Worm (Caenorhabditis elegans) whole organism, L1 larva: ENCODE data around the gene srz-31.

Experiments used
- C16A3.4 ChIP-seq: fragments of 150-350 bp; optimal IDR thresholded peaks from 2 replicates; lab custom pipeline; 2014; ENCODE audit warnings: missing biosample characterization, missing genetic modification characterization
- Y116A8C.19 ChIP-seq: sonication (generic microtip); optimal IDR thresholded peaks from 2 replicates; lab custom pipeline; 2016; ENCODE audit warnings: missing compliant biosample characterization, missing genetic modification characterization, borderline replicate concordance
- alr-1 ChIP-seq: fragments of 200-800 bp; sonication (Bioruptor generic); optimal IDR thresholded peaks from 2 replicates; lab custom pipeline; 2018; ENCODE audit warnings: borderline replicate concordance, mild to moderate bottlenecking, missing genetic modification characterization, missing compliant biosample characterization
- blmp-1 ChIP-seq: fragments of 150-350 bp; optimal IDR thresholded peaks from 2 replicates; lab custom pipeline; 2014; ENCODE audit warnings: missing biosample characterization, missing genetic modification characterization
- ceh-8 ChIP-seq: fragments of 200-800 bp; sonication (Bioruptor generic); optimal IDR thresholded peaks from 2 replicates; lab custom pipeline; 2018; ENCODE audit warnings: mild to moderate bottlenecking, missing genetic modification characterization, moderate library complexity, missing compliant biosample characterization
- ceh-82 ChIP-seq, 3 experiments: fragments of 150-350 bp in 1 of 3; sonication (generic microtip) in 2 of 3; optimal IDR thresholded peaks; 2 replicates each; lab custom pipeline; 2014 to 2017; ENCODE audit warnings: missing biosample characterization in 3 of 3, missing genetic modification characterization in 3 of 3
- efl-1 ChIP-seq, 4 experiments: fragments of 150-350 bp; optimal IDR thresholded peaks in 3 of 4; peaks in 1 of 4; 1 replicate in 1 of 4; 2 replicates in 3 of 4; lab custom pipeline; 2014; ENCODE audit warnings: missing biosample characterization in 2 of 4, missing genetic modification characterization in 2 of 4, missing genetic modification reagents in 2 of 4
- efl-3 ChIP-seq: fragments of 200-800 bp; sonication (Bioruptor generic); optimal IDR thresholded peaks from 2 replicates; lab custom pipeline; 2018; ENCODE audit warnings: mild to moderate bottlenecking, missing genetic modification characterization, missing compliant biosample characterization
- egl-13 ChIP-seq: sonication (generic microtip); optimal IDR thresholded peaks from 2 replicates; lab custom pipeline; 2016; ENCODE audit warnings: missing genotype, missing genetic modification reagents, missing genetic modification characterization, missing compliant biosample characterization
- fkh-10 ChIP-seq: sonication (generic microtip); optimal IDR thresholded peaks from 2 replicates; lab custom pipeline; 2017; ENCODE audit warnings: missing biosample characterization, missing genetic modification reagents, missing genetic modification characterization
- fkh-4 ChIP-seq: sonication (generic microtip); optimal IDR thresholded peaks from 2 replicates; lab custom pipeline; 2016; ENCODE audit warnings: missing compliant biosample characterization, missing genetic modification characterization, borderline replicate concordance
- fkh-8 ChIP-seq: sonication (generic microtip); optimal IDR thresholded peaks from 2 replicates; lab custom pipeline; 2016; ENCODE audit warnings: mild to moderate bottlenecking, missing genetic modification characterization, missing compliant biosample characterization
- hlh-17 ChIP-seq: fragments of 200-800 bp; sonication (Bioruptor generic); optimal IDR thresholded peaks from 2 replicates; lab custom pipeline; 2018; ENCODE audit warnings: missing genetic modification characterization, mild to moderate bottlenecking, missing compliant biosample characterization, moderate library complexity, borderline replicate concordance
- hpl-2 ChIP-seq: fragments of 150-350 bp; optimal IDR thresholded peaks from 2 replicates; lab custom pipeline; 2014; ENCODE audit warnings: missing biosample characterization, missing genetic modification reagents, missing genetic modification characterization
- jun-1 ChIP-seq: fragments of 150-350 bp; optimal IDR thresholded peaks from 2 replicates; lab custom pipeline; 2014; ENCODE audit warnings: missing biosample characterization, missing genetic modification reagents, missing genetic modification characterization
- lsy-2 ChIP-seq, 2 experiments: fragments of 150-350 bp; optimal IDR thresholded peaks; 2 replicates each; lab custom pipeline; 2014; ENCODE audit warnings: missing biosample characterization in 2 of 2, missing genetic modification characterization in 2 of 2
- mdl-1 ChIP-seq, 2 experiments: fragments of 150-350 bp; optimal IDR thresholded peaks; 2 replicates each; lab custom pipeline; 2014 to 2017; ENCODE audit warnings: missing biosample characterization in 2 of 2, missing genetic modification characterization in 2 of 2, inconsistent platforms in 1 of 2
- mep-1 ChIP-seq: fragments of 150-350 bp; optimal IDR thresholded peaks from 2 replicates; lab custom pipeline; 2014; ENCODE audit warnings: missing biosample characterization, missing genetic modification characterization
- nhr-11 ChIP-seq: fragments of 150-350 bp; optimal IDR thresholded peaks from 2 replicates; lab custom pipeline; 2014; ENCODE audit warnings: missing biosample characterization, missing genetic modification characterization
- nhr-19 ChIP-seq: fragments of 200-800 bp; sonication (Bioruptor generic); conservative IDR thresholded peaks from 2 replicates; pipeline ENCODE4 v1.3.6; 2022; ENCODE audit warnings: missing genetic modification characterization, missing compliant biosample characterization
- nhr-28 ChIP-seq: fragments of 150-350 bp; optimal IDR thresholded peaks from 2 replicates; lab custom pipeline; 2014; ENCODE audit warnings: missing biosample characterization, missing genetic modification characterization
- nhr-76 ChIP-seq: sonication (generic microtip); optimal IDR thresholded peaks from 2 replicates; lab custom pipeline; 2017; ENCODE audit warnings: missing biosample characterization, missing genetic modification characterization
- pag-3 ChIP-seq: sonication (generic microtip); optimal IDR thresholded peaks from 2 replicates; lab custom pipeline; 2017; ENCODE audit warnings: missing genetic modification characterization, mild to moderate bottlenecking, missing compliant biosample characterization, antibody characterized with exemption, borderline replicate concordance; ENCODE audit not compliant: insufficient read depth
- skn-1 ChIP-seq: fragments of 150-350 bp; optimal IDR thresholded peaks from 2 replicates; lab custom pipeline; 2014; ENCODE audit warnings: missing biosample characterization, missing genetic modification characterization
- snpc-4 ChIP-seq: fragments of 150-350 bp; optimal IDR thresholded peaks from 2 replicates; lab custom pipeline; 2014; ENCODE audit warnings: missing biosample characterization, missing genetic modification characterization
- sptf-1 ChIP-seq: fragments of 150-350 bp; optimal IDR thresholded peaks from 2 replicates; lab custom pipeline; 2014; ENCODE audit warnings: missing biosample characterization, missing genetic modification characterization
- unc-86 ChIP-seq: sonication (generic microtip); optimal IDR thresholded peaks from 2 replicates; lab custom pipeline; 2016; ENCODE audit warnings: missing genetic modification characterization, missing compliant biosample characterization
- vab-15 ChIP-seq: sonication (generic microtip); optimal IDR thresholded peaks from 2 replicates; lab custom pipeline; 2017; ENCODE audit warnings: missing genotype, mild to moderate bottlenecking, missing genetic modification characterization, missing compliant biosample characterization
- zag-1 ChIP-seq: fragments of 150-350 bp; optimal IDR thresholded peaks from 2 replicates; lab custom pipeline; 2014; ENCODE audit warnings: missing biosample characterization, missing genetic modification characterization
- ztf-11 ChIP-seq, 2 experiments: sonication (generic microtip); optimal IDR thresholded peaks; 2 replicates each; lab custom pipeline; 2016 to 2017; ENCODE audit warnings: missing genetic modification characterization in 2 of 2, missing biosample characterization in 1 of 2, missing compliant biosample characterization in 1 of 2

The srz-31 gene

ce11 chrIV:14127805-14128610, 9.2 kb upstream of the srz-31 start, which contains the start of gene H12I19.115 (continued):
- TF ChIP-seq blmp-1 (tag; lab: Kevin White, UChicago) (no peak), skn-1 (no peak), alr-1 (tag; lab: Kevin White, UChicago) (no peak), hpl-2 (no peak), lsy-2 (tag; optimal IDR thresholded peaks at IDR 0.05; lab: Kevin White, UChicago) (peak in 1 of 2 experiments; percentile 28), efl-3 (GFP tag; lab: Kevin White, UChicago) (no peak), mep-1 (peak; percentile 12), ceh-82 (tag; optimal IDR thresholded peaks at IDR 0.05; lab: Kevin White, UChicago) (peak in 1 of 3 experiments; percentile 22), fkh-10 (no peak), nhr-76 (tag; lab: Kevin White, UChicago) (no peak), nhr-28 (tag; lab: Kevin White, UChicago) (no peak), fkh-8 (tag; lab: Kevin White, UChicago) (peak; percentile 47)
- TF ChIP-seq, all 84 proteins: peak for 7

- TF ChIP-seq C16A3.4 (tag; lab: Kevin White, UChicago) (no peak), ceh-82 (tag; optimal IDR thresholded peaks at IDR 0.05; lab: Kevin White, UChicago) (no peak), nhr-19 (no peak), jun-1 (tag; lab: Kevin White, UChicago) (no peak), vab-15 (tag; lab: Kevin White, UChicago) (no peak), sptf-1 (no peak), hlh-17 (GFP tag; lab: Kevin White, UChicago) (no peak)
- TF ChIP-seq, all 84 proteins: peak for 0
Measured at ce11 chrIV:14129091-14129490, 8.1 kb upstream of the srz-31 start, which contains the start of gene srz-42. Gene srz-42, plus strand, starts transcription at chrIV:14129391.

ce11 chrIV:14131770-14132169, 5.4 kb upstream of the srz-31 start, which contains the start of gene srz-59:
Gene srz-59, plus strand, starts transcription at chrIV:14132070.
- TF ChIP-seq nhr-19: no peak
- no peak for TF ChIP-seq snpc-4
- no peak for TF ChIP-seq hlh-17 (GFP tag; lab: Kevin White, UChicago)
- no peak for TF ChIP-seq mdl-1 (tag; optimal IDR thresholded peaks at IDR 0.05; lab: Kevin White, UChicago)
- TF ChIP-seq Y116A8C.19: no peak
- no peak for TF ChIP-seq unc-86

- TF ChIP-seq lsy-2 (tag; optimal IDR thresholded peaks at IDR 0.05; lab: Kevin White, UChicago): no peak
Measured at ce11 chrIV:14133400-14133799, 3.8 kb upstream of the srz-31 start.

ce11 chrIV:14143042-14143441, 5.9 kb downstream of the srz-31 start:
- TF ChIP-seq fkh-4 (tag; lab: Kevin White, UChicago) (no peak), pag-3 (tag; lab: Kevin White, UChicago) (no peak), nhr-11 (tag; lab: Kevin White, UChicago) (no peak), zag-1 (tag; lab: Kevin White, UChicago) (no peak), efl-1 (optimal IDR thresholded peaks at IDR 0.05; lab: Kevin White, UChicago) (no peak), efl-1 (GFP tag; optimal IDR thresholded peaks at IDR 0.05 in 1 of 2; lab: Kevin White, UChicago) (peak in 1 of 2 experiments; percentile 17), ztf-11 (tag; optimal IDR thresholded peaks at IDR 0.05; lab: Kevin White, UChicago) (no peak)

ce11 chrIV:14145594-14145993, 8.4 kb downstream of the srz-31 start, which contains the start of gene oac-37:
Gene oac-37, plus strand, starts transcription at chrIV:14145894.
- TF ChIP-seq egl-13 (tag; lab: Kevin White, UChicago) (no peak), ceh-8 (GFP tag; lab: Kevin White, UChicago) (no peak)
